Worm (Caenorhabditis elegans) whole organism, L1 larva: ENCODE measurements around the gene acdh-2.

Experiments used
- C16A3.4 ChIP-seq: fragments of 150-350 bp; optimal IDR thresholded peaks from 2 replicates; lab custom pipeline; 2014; ENCODE audit warnings: missing biosample characterization, missing genetic modification characterization
- C34B4.2 ChIP-seq: sonication (generic microtip); optimal IDR thresholded peaks from 2 replicates; lab custom pipeline; 2017; ENCODE audit warnings: mild to moderate bottlenecking, missing genetic modification characterization, missing compliant biosample characterization
- F16B12.6 ChIP-seq: fragments of 150-350 bp; optimal IDR thresholded peaks from 2 replicates; lab custom pipeline; 2014; ENCODE audit warnings: missing biosample characterization, missing genetic modification characterization
- Y116A8C.19 ChIP-seq: sonication (generic microtip); optimal IDR thresholded peaks from 2 replicates; lab custom pipeline; 2016; ENCODE audit warnings: missing compliant biosample characterization, missing genetic modification characterization, borderline replicate concordance
- alr-1 ChIP-seq: fragments of 200-800 bp; sonication (Bioruptor generic); optimal IDR thresholded peaks from 2 replicates; lab custom pipeline; 2018; ENCODE audit warnings: borderline replicate concordance, mild to moderate bottlenecking, missing genetic modification characterization, missing compliant biosample characterization
- ama-1 ChIP-seq: fragments of 150-350 bp; optimal IDR thresholded peaks from 2 replicates; lab custom pipeline; 2014
- blmp-1 ChIP-seq: fragments of 150-350 bp; optimal IDR thresholded peaks from 2 replicates; lab custom pipeline; 2014; ENCODE audit warnings: missing biosample characterization, missing genetic modification characterization
- ceh-63 ChIP-seq: fragments of 200-800 bp; sonication (Bioruptor generic); optimal IDR thresholded peaks from 2 replicates; lab custom pipeline; 2018; ENCODE audit warnings: mild to moderate bottlenecking, missing genetic modification characterization, missing compliant biosample characterization
- ceh-8 ChIP-seq: fragments of 200-800 bp; sonication (Bioruptor generic); optimal IDR thresholded peaks from 2 replicates; lab custom pipeline; 2018; ENCODE audit warnings: mild to moderate bottlenecking, missing genetic modification characterization, moderate library complexity, missing compliant biosample characterization
- ceh-88 ChIP-seq: fragments of 200-800 bp; sonication (Bioruptor generic); IDR thresholded peaks from 2 replicates; pipeline ENCODE4 v1.3.6; 2022; ENCODE audit warnings: missing genetic modification characterization, missing compliant biosample characterization
- dsc-1 ChIP-seq: sonication (generic microtip); optimal IDR thresholded peaks from 2 replicates; lab custom pipeline; 2016; ENCODE audit warnings: mild to moderate bottlenecking, missing genetic modification characterization, missing compliant biosample characterization
- efl-3 ChIP-seq: fragments of 200-800 bp; sonication (Bioruptor generic); optimal IDR thresholded peaks from 2 replicates; lab custom pipeline; 2018; ENCODE audit warnings: mild to moderate bottlenecking, missing genetic modification characterization, missing compliant biosample characterization
- egl-27 ChIP-seq, 2 experiments: fragments of 150-350 bp in 1 of 2; sonication (generic microtip); optimal IDR thresholded peaks; 3 replicates each; lab custom pipeline; 2017 to 2018; ENCODE audit warnings: missing biosample characterization in 2 of 2, missing genetic modification characterization in 2 of 2, missing genetic modification reagents in 2 of 2
- fkh-10 ChIP-seq: sonication (generic microtip); optimal IDR thresholded peaks from 2 replicates; lab custom pipeline; 2017; ENCODE audit warnings: missing biosample characterization, missing genetic modification reagents, missing genetic modification characterization
- fkh-4 ChIP-seq: sonication (generic microtip); optimal IDR thresholded peaks from 2 replicates; lab custom pipeline; 2016; ENCODE audit warnings: missing compliant biosample characterization, missing genetic modification characterization, borderline replicate concordance
- fkh-8 ChIP-seq: sonication (generic microtip); optimal IDR thresholded peaks from 2 replicates; lab custom pipeline; 2016; ENCODE audit warnings: mild to moderate bottlenecking, missing genetic modification characterization, missing compliant biosample characterization
- hpl-2 ChIP-seq: fragments of 150-350 bp; optimal IDR thresholded peaks from 2 replicates; lab custom pipeline; 2014; ENCODE audit warnings: missing biosample characterization, missing genetic modification reagents, missing genetic modification characterization
- isw-1 ChIP-seq: fragments of 200-800 bp; sonication (Bioruptor generic); IDR thresholded peaks from 2 replicates; pipeline ENCODE4 v1.3.6; 2022; ENCODE audit warnings: missing genetic modification characterization, missing compliant biosample characterization
- lin-13 ChIP-seq: fragments of 150-350 bp; optimal IDR thresholded peaks from 2 replicates; lab custom pipeline; 2014; ENCODE audit warnings: missing biosample characterization, missing genetic modification reagents, missing genetic modification characterization
- lin-14 ChIP-seq: fragments of 200-800 bp; sonication (Bioruptor generic); optimal IDR thresholded peaks from 2 replicates; lab custom pipeline; 2018; ENCODE audit warnings: mild to moderate bottlenecking, missing genetic modification characterization, moderate library complexity, missing compliant biosample characterization
- lin-15B ChIP-seq: fragments of 150-350 bp; sonication (generic microtip); optimal IDR thresholded peaks from 3 replicates; lab custom pipeline; 2014; ENCODE audit warnings: missing biosample characterization, missing genetic modification characterization
- lin-35 ChIP-seq, 2 experiments: fragments of 150-350 bp; optimal IDR thresholded peaks; 2 replicates each; lab custom pipeline; 2014; ENCODE audit warnings: missing biosample characterization in 2 of 2, missing genetic modification characterization in 2 of 2, missing genetic modification reagents in 2 of 2
- lir-3 ChIP-seq: sonication (generic microtip); optimal IDR thresholded peaks from 2 replicates; lab custom pipeline; 2016; ENCODE audit warnings: mild to moderate bottlenecking, missing genetic modification characterization, moderate library complexity, missing compliant biosample characterization; ENCODE audit not compliant: poor library complexity
- lsy-2 ChIP-seq, 2 experiments: fragments of 150-350 bp; optimal IDR thresholded peaks; 2 replicates each; lab custom pipeline; 2014; ENCODE audit warnings: missing biosample characterization in 2 of 2, missing genetic modification characterization in 2 of 2
- mdl-1 ChIP-seq, 2 experiments: fragments of 150-350 bp; optimal IDR thresholded peaks; 2 replicates each; lab custom pipeline; 2014 to 2017; ENCODE audit warnings: missing biosample characterization in 2 of 2, missing genetic modification characterization in 2 of 2, inconsistent platforms in 1 of 2
- mef-2 ChIP-seq: fragments of 150-350 bp; optimal IDR thresholded peaks from 2 replicates; lab custom pipeline; 2014; ENCODE audit warnings: missing biosample characterization, missing genetic modification characterization
- mep-1 ChIP-seq: fragments of 150-350 bp; optimal IDR thresholded peaks from 2 replicates; lab custom pipeline; 2014; ENCODE audit warnings: missing biosample characterization, missing genetic modification characterization
- nhr-12 ChIP-seq: sonication (generic microtip); optimal IDR thresholded peaks from 2 replicates; lab custom pipeline; 2017; ENCODE audit warnings: missing biosample characterization, missing genetic modification characterization
- nhr-19 ChIP-seq: fragments of 200-800 bp; sonication (Bioruptor generic); conservative IDR thresholded peaks from 2 replicates; pipeline ENCODE4 v1.3.6; 2022; ENCODE audit warnings: missing genetic modification characterization, missing compliant biosample characterization
- nhr-28 ChIP-seq: fragments of 150-350 bp; optimal IDR thresholded peaks from 2 replicates; lab custom pipeline; 2014; ENCODE audit warnings: missing biosample characterization, missing genetic modification characterization
- nhr-47 ChIP-seq: sonication (generic microtip); optimal IDR thresholded peaks from 2 replicates; lab custom pipeline; 2016; ENCODE audit warnings: mild to moderate bottlenecking, missing genetic modification characterization, moderate library complexity, missing compliant biosample characterization
- nhr-76 ChIP-seq: sonication (generic microtip); optimal IDR thresholded peaks from 2 replicates; lab custom pipeline; 2017; ENCODE audit warnings: missing biosample characterization, missing genetic modification characterization
- nhr-85 ChIP-seq: sonication (generic microtip); peaks from one replicate; lab custom pipeline; 2016; ENCODE audit warnings: missing genetic modification characterization, inconsistent platforms, missing compliant biosample characterization
- snpc-4 ChIP-seq: fragments of 150-350 bp; optimal IDR thresholded peaks from 2 replicates; lab custom pipeline; 2014; ENCODE audit warnings: missing biosample characterization, missing genetic modification characterization
- snu-23 ChIP-seq: sonication (generic microtip); optimal IDR thresholded peaks from 2 replicates; lab custom pipeline; 2016; ENCODE audit warnings: missing genetic modification characterization, missing compliant biosample characterization
- sox-4 ChIP-seq: sonication (generic microtip); optimal IDR thresholded peaks from 2 replicates; lab custom pipeline; 2016; ENCODE audit warnings: missing genetic modification characterization, missing compliant biosample characterization
- sptf-1 ChIP-seq: fragments of 150-350 bp; optimal IDR thresholded peaks from 2 replicates; lab custom pipeline; 2014; ENCODE audit warnings: missing biosample characterization, missing genetic modification characterization
- sup-37 ChIP-seq: fragments of 200-800 bp; sonication (Bioruptor generic); optimal IDR thresholded peaks from 2 replicates; lab custom pipeline; 2018; ENCODE audit warnings: mild to moderate bottlenecking, missing genetic modification characterization, missing compliant biosample characterization
- tbx-2 ChIP-seq: sonication (generic microtip); optimal IDR thresholded peaks from 2 replicates; lab custom pipeline; 2016; ENCODE audit warnings: missing genetic modification characterization, missing compliant biosample characterization
- tlp-1 ChIP-seq: fragments of 150-350 bp; optimal IDR thresholded peaks from 2 replicates; lab custom pipeline; 2014; ENCODE audit warnings: missing biosample characterization, missing genetic modification characterization
- unc-130 ChIP-seq: fragments of 150-350 bp; optimal IDR thresholded peaks from 2 replicates; lab custom pipeline; 2017; ENCODE audit warnings: missing biosample characterization, missing genetic modification characterization, inconsistent platforms
- unc-30 ChIP-seq: sonication (generic microtip); optimal IDR thresholded peaks from 2 replicates; lab custom pipeline; 2017; ENCODE audit warnings: missing biosample characterization, missing genetic modification characterization
- unc-62 ChIP-seq: fragments of 150-350 bp; optimal IDR thresholded peaks from 2 replicates; lab custom pipeline; 2014; ENCODE audit warnings: missing biosample characterization, missing genetic modification reagents, missing genetic modification characterization
- unc-98 ChIP-seq: fragments of 200-800 bp; sonication (Bioruptor generic); IDR thresholded peaks from 2 replicates; pipeline ENCODE4 v1.3.6; 2022; ENCODE audit warnings: missing genetic modification characterization, missing compliant biosample characterization
- vab-15 ChIP-seq: sonication (generic microtip); optimal IDR thresholded peaks from 2 replicates; lab custom pipeline; 2017; ENCODE audit warnings: missing genotype, mild to moderate bottlenecking, missing genetic modification characterization, missing compliant biosample characterization
- zag-1 ChIP-seq: fragments of 150-350 bp; optimal IDR thresholded peaks from 2 replicates; lab custom pipeline; 2014; ENCODE audit warnings: missing biosample characterization, missing genetic modification characterization
- zip-4 ChIP-seq: fragments of 200-800 bp; sonication (Bioruptor generic); optimal IDR thresholded peaks from 2 replicates; lab custom pipeline; 2018; ENCODE audit warnings: mild to moderate bottlenecking, missing genetic modification characterization, moderate library complexity, missing compliant biosample characterization
- ztf-11 ChIP-seq, 2 experiments: sonication (generic microtip); optimal IDR thresholded peaks; 2 replicates each; lab custom pipeline; 2016 to 2017; ENCODE audit warnings: missing genetic modification characterization in 2 of 2, missing biosample characterization in 1 of 2, missing compliant biosample characterization in 1 of 2
- ztf-4 ChIP-seq: fragments of 150-350 bp; optimal IDR thresholded peaks from 2 replicates; lab custom pipeline; 2014; ENCODE audit warnings: missing biosample characterization, missing genetic modification characterization

Gene acdh-2

DNA sequence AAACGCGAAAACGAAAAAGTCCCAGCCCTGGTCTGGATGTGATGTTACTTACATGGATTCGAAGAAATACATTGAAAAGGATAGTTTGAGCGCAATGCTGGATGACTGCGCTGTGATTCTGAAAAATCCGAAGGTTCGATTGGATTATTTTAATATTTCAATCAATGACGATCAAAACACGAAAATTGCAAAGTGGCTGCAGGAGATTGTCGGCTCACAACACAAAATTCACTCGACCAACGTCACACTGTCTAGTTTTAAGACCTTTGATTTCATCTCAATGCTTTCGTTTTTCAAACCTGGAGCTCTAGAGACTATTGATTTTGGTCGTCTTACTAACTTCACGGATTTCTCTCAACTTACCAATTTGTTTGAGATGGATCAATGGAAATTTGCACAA lies 4.2 kb upstream of the acdh-2 start, which contains the start of gene C17C3.5:
TSS of gene C17C3.5 (plus strand) at position 301 of the 400 bp plus-strand sequence.
- TF ChIP-seq alr-1 (no peak), nhr-47 (no peak), lsy-2 (tag; optimal IDR thresholded peaks at IDR 0.05; lab: Kevin White, UChicago) (no peak), unc-130 (tag; lab: Kevin White, UChicago) (no peak), zip-4 (GFP tag; lab: Kevin White, UChicago) (no peak), sup-37 (GFP tag; lab: Kevin White, UChicago) (no peak), nhr-85 (tag; lab: Kevin White, UChicago) (no peak)

DNA sequence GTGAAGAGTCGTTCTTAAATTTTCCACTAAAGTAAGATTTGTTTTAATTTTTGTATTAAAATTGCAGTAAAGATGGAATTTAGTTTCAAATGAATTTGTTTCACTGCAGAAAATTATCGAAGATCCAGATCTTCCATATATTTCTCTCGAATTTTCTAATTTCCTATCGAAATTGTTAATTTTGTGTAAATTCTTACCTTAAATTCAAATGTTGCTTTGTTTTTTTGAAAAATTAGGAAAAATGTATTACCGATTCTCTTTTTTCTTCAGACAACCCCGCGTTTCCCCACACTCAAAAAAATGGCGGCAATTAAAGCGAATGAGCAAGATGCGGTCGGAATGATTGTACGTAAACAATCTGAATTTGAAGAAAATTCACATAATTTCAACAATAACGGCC lies 2.5 kb upstream of the acdh-2 start, which contains the start of gene C17C3.6:
TSS of gene C17C3.6 (plus strand) at position 301 of the 400 bp plus-strand sequence.
- TF ChIP-seq efl-3: no peak
- no peak for TF ChIP-seq ama-1 (lab: Kevin White, UChicago)

DNA sequence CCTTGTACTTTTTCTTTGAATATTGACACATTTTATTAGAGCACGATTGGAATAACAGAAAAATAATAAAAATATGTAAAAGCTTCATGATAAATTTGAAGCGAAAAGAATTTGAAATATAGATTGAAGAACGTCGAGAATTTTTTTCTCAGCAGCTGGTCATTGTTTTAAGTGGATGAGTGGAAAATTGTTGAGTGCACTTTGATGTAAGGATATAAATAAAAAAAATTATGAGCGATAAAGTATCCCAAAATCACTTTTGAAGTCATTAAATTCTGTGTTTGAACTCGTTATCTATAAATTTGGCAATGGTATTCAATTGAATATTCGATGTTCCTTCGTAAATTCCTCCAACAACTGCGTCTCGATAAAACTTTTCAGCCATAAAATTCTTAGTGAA lies 2.5 kb downstream of the acdh-2 start, which contains the start of gene ins-13:
TSS of gene ins-13 (minus strand) at position 101 of the 400 bp plus-strand sequence.
- no peak for TF ChIP-seq Y116A8C.19 (tag; lab: Kevin White, UChicago)
- no peak for TF ChIP-seq tbx-2 (tag; lab: Kevin White, UChicago)
- TF ChIP-seq lin-13: no peak
- TF ChIP-seq C16A3.4 (tag; lab: Kevin White, UChicago): no peak
- no peak for TF ChIP-seq C34B4.2
- TF ChIP-seq tlp-1 (tag; lab: Kevin White, UChicago): no peak
- TF ChIP-seq efl-3: no peak
- no peak for TF ChIP-seq alr-1
- TF ChIP-seq mef-2: no peak
- TF ChIP-seq unc-30 (tag; lab: Kevin White, UChicago): no peak
- no peak for TF ChIP-seq zip-4 (GFP tag; lab: Kevin White, UChicago)
- TF ChIP-seq, all 84 proteins: peak for 0

DNA sequence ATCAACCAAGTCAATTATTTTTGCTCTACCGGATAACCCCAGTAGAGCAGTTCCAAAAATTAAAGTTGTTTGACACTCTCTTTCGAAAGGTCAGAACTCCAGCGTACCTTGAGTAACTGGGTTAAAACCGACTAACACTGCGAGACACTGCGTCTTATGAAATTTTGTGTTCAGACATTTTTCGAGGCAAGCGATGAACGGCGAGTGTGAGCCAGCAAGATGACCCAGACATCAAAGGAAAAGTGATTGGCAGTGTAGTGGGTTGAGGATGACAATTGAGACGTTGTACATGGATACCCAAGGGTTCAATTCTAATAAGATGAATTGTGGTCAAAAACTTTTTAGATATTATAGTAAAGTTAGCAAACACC lies 3.2 kb downstream of the acdh-2 start:
- TF ChIP-seq sptf-1 (tag; lab: Kevin White, UChicago) (no peak), lin-15B (tag; lab: Kevin White, UChicago) (no peak), zag-1 (tag; lab: Kevin White, UChicago) (no peak), ztf-11 (tag; optimal IDR thresholded peaks at IDR 0.05; lab: Kevin White, UChicago) (no peak), snpc-4 (tag; lab: Kevin White, UChicago) (peak; percentile 98), unc-98 (GFP tag; lab: Robert Waterston, UW) (no peak), snu-23 (GFP tag; lab: Kevin White, UChicago) (peak; percentile 70), unc-62 (GFP tag; lab: Kevin White, UChicago) (no peak), nhr-76 (tag; lab: Kevin White, UChicago) (peak; percentile 9), fkh-8 (tag; lab: Kevin White, UChicago) (no peak), ceh-63 (GFP tag; lab: Kevin White, UChicago) (no peak), hpl-2 (GFP tag; lab: Kevin White, UChicago) (no peak), lin-14 (GFP tag; lab: Kevin White, UChicago) (peak; percentile 32), nhr-28 (tag; lab: Kevin White, UChicago) (no peak), efl-3 (no peak), F16B12.6 (peak; percentile 24), nhr-19 (GFP tag; lab: Robert Waterston, UW) (peak; percentile 82), ztf-4 (tag; lab: Kevin White, UChicago) (peak; percentile 37), blmp-1 (tag; lab: Kevin White, UChicago) (no peak), lir-3 (tag; lab: Kevin White, UChicago) (no peak), egl-27 (tag; optimal IDR thresholded peaks at IDR 0.05; lab: Kevin White, UChicago) (no peak), dsc-1 (tag; lab: Kevin White, UChicago) (peak; percentile 5), ceh-8 (GFP tag; lab: Kevin White, UChicago) (no peak), nhr-12 (tag; lab: Kevin White, UChicago) (no peak), isw-1 (GFP tag; lab: Robert Waterston, UW) (no peak), fkh-4 (tag; lab: Kevin White, UChicago) (no peak), mep-1 (tag; lab: Kevin White, UChicago) (no peak), mdl-1 (tag; optimal IDR thresholded peaks at IDR 0.05; lab: Kevin White, UChicago) (peak in 1 of 2 experiments; percentile 46), vab-15 (tag; lab: Kevin White, UChicago) (no peak), sox-4 (no peak), unc-130 (tag; lab: Kevin White, UChicago) (no peak), fkh-10 (no peak), lin-35 (GFP tag; optimal IDR thresholded peaks at IDR 0.05; lab: Kevin White, UChicago) (peak; percentile 15 to 59), ceh-88 (GFP tag; lab: Robert Waterston, UW) (no peak), mef-2 (no peak)
